Fruit fly (Drosophila melanogaster): ENCODE measurements around the gene Dhc93AB.

The Dhc93AB gene

DNA sequence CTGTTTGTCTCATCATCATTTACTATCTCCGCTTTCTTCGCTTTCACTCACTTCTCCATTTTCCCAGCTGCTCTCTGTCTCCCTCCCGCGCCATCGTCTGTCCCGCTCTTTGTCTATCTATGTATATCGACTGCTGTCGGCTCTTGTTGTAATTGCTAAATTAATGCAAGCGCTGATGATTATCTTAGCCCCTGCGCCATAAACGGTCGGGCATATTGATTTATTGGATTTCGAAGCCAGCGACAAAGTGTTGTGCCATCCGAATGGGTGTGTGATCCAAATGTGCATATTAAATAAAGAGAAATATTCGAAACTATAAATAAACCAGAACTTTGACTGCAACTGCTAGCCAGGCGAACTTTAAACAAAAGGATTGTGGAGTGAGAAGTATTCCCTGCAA lies 51.9 kb downstream of the Dhc93AB start:
- TF ChIP-seq sv (GFP tag; optimal IDR thresholded peaks at IDR 0.05) (no peak), Rel (GFP tag; optimal IDR thresholded peaks at IDR 0.05) (no peak), Rel (tag; optimal IDR thresholded peaks at IDR 0.05) (no peak), Dfd (GFP tag; optimal IDR thresholded peaks at IDR 0.05) (no peak), dl (GFP tag; optimal IDR thresholded peaks at IDR 0.05; ENCODE audit: insufficient read depth in 1 of 2, partially characterized antibody in 2 of 2) (no peak), Hnf4 (GFP tag; optimal IDR thresholded peaks at IDR 0.05) (no peak), psq (GFP tag; optimal IDR thresholded peaks at IDR 0.05) (no peak), Myc (optimal IDR thresholded peaks at IDR 0.05) (no peak), Jra (GFP tag; optimal IDR thresholded peaks at IDR 0.05) (no peak), tai (GFP tag; optimal IDR thresholded peaks at IDR 0.05) (no peak), N (GFP tag; optimal IDR thresholded peaks at IDR 0.05) (no peak), pan (optimal IDR thresholded peaks at IDR 0.05) (no peak), jim (GFP tag; optimal IDR thresholded peaks at IDR 0.05) (no peak), HLH106 (tag; optimal IDR thresholded peaks at IDR 0.05) (no peak), Mio (GFP tag; optimal IDR thresholded peaks at IDR 0.05) (no peak), Hr83 (GFP tag; optimal IDR thresholded peaks at IDR 0.05; ENCODE audit: poor library complexity, severe bottlenecking) (no peak)

DNA sequence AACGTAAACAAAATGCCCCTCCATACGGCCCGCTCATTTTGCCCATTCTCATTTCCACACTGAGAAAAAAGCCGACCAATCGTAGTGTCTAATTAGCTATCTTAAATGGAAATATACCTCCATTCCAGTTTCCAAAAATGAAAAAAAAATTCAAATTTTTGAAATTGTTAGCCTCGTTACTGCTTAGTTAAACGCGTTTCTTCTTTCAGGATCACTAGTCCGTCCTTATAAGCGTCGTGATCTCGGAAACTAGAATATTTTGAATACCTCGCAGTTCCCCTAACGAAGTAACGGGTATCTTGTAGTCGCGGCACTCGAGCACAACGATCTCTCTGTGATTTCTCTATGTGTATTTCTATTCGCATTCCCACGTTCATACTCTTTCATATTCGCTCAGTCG lies 52.6 kb downstream of the Dhc93AB start:
- TF ChIP-seq dmrt93B (GFP tag; optimal IDR thresholded peaks at IDR 0.05) (peak; percentile 19), N (GFP tag; optimal IDR thresholded peaks at IDR 0.05) (no peak), fru (GFP tag; optimal IDR thresholded peaks at IDR 0.05) (no peak), dsf (GFP tag; optimal IDR thresholded peaks at IDR 0.05; ENCODE audit: borderline replicate concordance) (no peak), sv (GFP tag; optimal IDR thresholded peaks at IDR 0.05) (peak; percentile 23), HLH106 (tag; optimal IDR thresholded peaks at IDR 0.05) (peak; percentile 33)

DNA sequence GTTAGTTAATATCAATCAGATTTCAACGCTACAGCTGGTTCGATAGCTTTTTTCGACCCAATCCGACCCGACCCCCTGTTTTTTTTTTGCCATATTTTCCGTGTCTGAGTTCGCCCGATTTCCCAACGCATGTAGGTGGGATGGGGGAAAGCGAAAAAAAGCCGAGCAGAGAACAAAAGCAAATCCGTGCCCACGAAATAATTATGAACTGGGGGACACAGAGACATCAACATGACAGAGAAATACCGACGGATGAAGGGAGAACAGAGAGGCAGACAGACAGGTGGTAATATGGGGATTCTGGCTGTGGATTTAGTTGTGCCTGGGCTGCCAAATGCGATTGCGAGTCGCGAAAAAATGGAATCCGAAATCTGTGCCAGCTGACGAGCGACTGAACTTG lies 53.3 kb downstream of the Dhc93AB start:
- TF ChIP-seq OdsH (GFP tag; optimal IDR thresholded peaks at IDR 0.05), result no peak
- TF ChIP-seq pan (optimal IDR thresholded peaks at IDR 0.05), result no peak
- no peak for TF ChIP-seq Dif (GFP tag; optimal IDR thresholded peaks at IDR 0.05; ENCODE audit: partially characterized antibody)
- no peak for TF ChIP-seq Dfd (GFP tag; optimal IDR thresholded peaks at IDR 0.05)
- TF ChIP-seq Hnf4 (GFP tag; optimal IDR thresholded peaks at IDR 0.05), result no peak
- TF ChIP-seq brk (GFP tag; optimal IDR thresholded peaks at IDR 0.05), result no peak
- no peak for TF ChIP-seq dmrt93B (GFP tag; optimal IDR thresholded peaks at IDR 0.05)
- no peak for TF ChIP-seq Rel (GFP tag; optimal IDR thresholded peaks at IDR 0.05)
- no peak for TF ChIP-seq Rel (tag; optimal IDR thresholded peaks at IDR 0.05)

DNA sequence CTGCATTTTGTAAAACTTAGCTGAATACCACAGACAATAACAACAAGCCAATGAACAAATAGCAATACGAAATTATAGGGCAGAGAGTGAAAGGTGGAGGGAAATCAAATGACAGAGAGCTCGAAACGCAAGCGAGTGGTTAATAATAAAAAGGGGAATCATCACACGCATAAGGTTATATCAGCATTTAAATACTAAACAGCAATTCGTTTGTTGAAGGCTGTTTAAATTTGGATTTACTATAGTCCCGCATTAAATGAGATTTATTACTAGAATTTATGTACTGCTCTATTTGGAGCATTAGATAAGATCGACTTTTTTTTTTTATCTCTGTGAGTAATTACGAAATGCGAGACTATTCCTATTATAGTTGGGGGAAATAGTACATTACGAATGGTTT lies 53.7 kb downstream of the Dhc93AB start:
- TF ChIP-seq Myc (optimal IDR thresholded peaks at IDR 0.05), result no peak
- no peak for TF ChIP-seq Dfd (GFP tag; optimal IDR thresholded peaks at IDR 0.05)
- no peak for TF ChIP-seq pan (optimal IDR thresholded peaks at IDR 0.05)
- no peak for TF ChIP-seq dsf (GFP tag; optimal IDR thresholded peaks at IDR 0.05; ENCODE audit: borderline replicate concordance)
- TF ChIP-seq Jra (GFP tag; optimal IDR thresholded peaks at IDR 0.05), result no peak
- no peak for TF ChIP-seq fru (GFP tag; optimal IDR thresholded peaks at IDR 0.05)
- TF ChIP-seq CG9705 (GFP tag; optimal IDR thresholded peaks at IDR 0.05), result no peak
- no peak for TF ChIP-seq Abd-B (GFP tag; optimal IDR thresholded peaks at IDR 0.05)
- no peak for TF ChIP-seq Vsx2 (GFP tag; optimal IDR thresholded peaks at IDR 0.05; ENCODE audit: partially characterized antibody)

DNA sequence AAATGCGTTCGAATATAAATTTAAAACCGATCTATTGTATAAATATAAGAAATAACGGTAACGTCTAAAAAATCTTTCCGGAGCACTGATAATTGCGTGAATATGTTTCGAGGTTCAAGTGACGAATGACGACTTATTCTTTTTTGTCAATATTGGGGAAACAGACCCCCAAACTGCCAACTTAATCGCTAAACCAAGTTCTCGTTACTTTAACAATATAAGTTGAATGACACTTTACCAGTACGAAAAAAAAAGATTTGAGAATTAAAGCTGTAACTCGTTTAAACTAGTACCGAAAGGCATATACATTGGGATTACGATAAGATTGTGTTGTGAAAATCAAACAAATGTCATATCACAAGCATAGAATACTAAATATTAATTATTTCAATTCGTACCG lies 54.5 kb downstream of the Dhc93AB start, which contains the start of gene CG43446:
Gene CG43446, minus strand, starts transcription at position 101 of the 400 bp plus-strand sequence.
- TF ChIP-seq Abd-B (GFP tag; optimal IDR thresholded peaks at IDR 0.05), result no peak
- no peak for TF ChIP-seq HLH106 (tag; optimal IDR thresholded peaks at IDR 0.05)
- TF ChIP-seq tai (GFP tag; optimal IDR thresholded peaks at IDR 0.05), result no peak
- no peak for TF ChIP-seq jim (GFP tag; optimal IDR thresholded peaks at IDR 0.05)
- TF ChIP-seq pan (optimal IDR thresholded peaks at IDR 0.05), result no peak
- TF ChIP-seq fru (GFP tag; optimal IDR thresholded peaks at IDR 0.05), result no peak
- no peak for TF ChIP-seq Mio (GFP tag; optimal IDR thresholded peaks at IDR 0.05)
- TF ChIP-seq woc (GFP tag; optimal IDR thresholded peaks at IDR 0.05), result no peak
- TF ChIP-seq Sp1 (GFP tag; optimal IDR thresholded peaks at IDR 0.05), result no peak

DNA sequence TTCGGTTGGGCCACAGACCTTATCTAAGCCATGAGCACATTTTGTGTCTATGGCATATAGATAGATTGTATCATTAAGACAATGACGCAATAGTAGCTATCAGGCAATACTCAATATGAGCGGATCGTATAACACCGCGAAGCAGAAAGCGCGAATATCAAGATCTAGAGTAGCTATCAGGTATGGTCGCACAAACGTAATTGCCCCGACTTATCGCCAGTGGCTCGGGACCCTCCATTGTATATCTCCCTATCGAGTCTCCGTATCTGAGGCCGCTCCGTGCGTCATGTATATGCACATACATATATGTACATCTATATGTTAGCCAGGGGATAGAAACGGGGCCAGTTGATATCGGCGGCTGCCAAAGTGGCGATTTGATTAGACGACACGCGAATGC lies 56.7 kb downstream of the Dhc93AB start:
- TF ChIP-seq pan (optimal IDR thresholded peaks at IDR 0.05), result no peak
- TF ChIP-seq Jra (GFP tag; optimal IDR thresholded peaks at IDR 0.05), result no peak
- TF ChIP-seq ey (GFP tag; optimal IDR thresholded peaks at IDR 0.05), result no peak
- peak; percentile 54 for TF ChIP-seq CrebA (GFP tag; optimal IDR thresholded peaks at IDR 0.05; ENCODE audit: borderline replicate concordance)
- TF ChIP-seq Dfd (GFP tag; optimal IDR thresholded peaks at IDR 0.05), result no peak
- peak; percentile 59 for TF ChIP-seq h (GFP tag; optimal IDR thresholded peaks at IDR 0.05)
- TF ChIP-seq Vsx2 (GFP tag; optimal IDR thresholded peaks at IDR 0.05; ENCODE audit: partially characterized antibody), result peak; percentile 1
- no peak for TF ChIP-seq jim (GFP tag; optimal IDR thresholded peaks at IDR 0.05)
- TF ChIP-seq br (GFP tag; optimal IDR thresholded peaks at IDR 0.05), result peak; percentile 14
- TF ChIP-seq rgr (GFP tag; optimal IDR thresholded peaks at IDR 0.05), result peak; percentile 2

Data from whole organism, wandering third instar larva.